Worm (Caenorhabditis elegans): ENCODE results near the gene aqp-4.

The aqp-4 gene

DNA sequence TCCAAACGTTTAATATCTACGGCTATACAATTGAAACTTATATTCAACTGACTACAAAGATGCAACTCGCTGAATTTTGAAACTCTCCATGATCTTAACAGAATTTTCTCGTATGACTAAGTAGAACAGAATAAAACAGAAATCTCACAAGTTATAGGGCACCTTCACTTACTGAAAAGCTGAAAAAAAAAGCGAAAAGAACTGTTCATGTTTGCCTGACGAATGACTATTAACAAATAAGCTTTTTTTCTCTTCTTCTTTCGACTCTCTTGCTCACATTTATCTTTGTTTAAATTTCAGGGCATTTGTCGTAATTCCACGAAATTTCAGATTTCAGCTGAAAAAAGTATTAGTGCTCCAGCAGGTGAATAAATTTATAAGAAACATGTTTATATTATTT lies 34.6 kb upstream of the aqp-4 start, which contains the start of gene xbx-6:
TSS of gene xbx-6 (plus strand) at position 301 of the 400 bp plus-strand sequence.
- TF ChIP-seq ceh-18 (tag; optimal IDR thresholded peaks at IDR 0.05) (no peak), dve-1 (tag; optimal IDR thresholded peaks at IDR 0.05) (no peak), fax-1 (tag; optimal IDR thresholded peaks at IDR 0.05) (no peak), fkh-10 (GFP tag; optimal IDR thresholded peaks at IDR 0.05) (no peak), hlh-8 (tag; optimal IDR thresholded peaks at IDR 0.05) (no peak), ref-2 (tag; optimal IDR thresholded peaks at IDR 0.05) (no peak), sdc-2 (tag; optimal IDR thresholded peaks at IDR 0.05) (no peak), lin-11 (tag; optimal IDR thresholded peaks at IDR 0.05) (no peak), ceh-30 (tag; optimal IDR thresholded peaks at IDR 0.05) (no peak), pat-9 (tag; optimal IDR thresholded peaks at IDR 0.05) (no peak), sox-4 (tag; optimal IDR thresholded peaks at IDR 0.05) (no peak), elt-4 (tag; optimal IDR thresholded peaks at IDR 0.05) (no peak), pha-2 (tag; optimal IDR thresholded peaks at IDR 0.05) (no peak), ceh-19 (GFP tag; optimal IDR thresholded peaks at IDR 0.05) (no peak), fkh-6 (tag; optimal IDR thresholded peaks at IDR 0.05) (no peak), unc-55 (GFP tag; optimal IDR thresholded peaks at IDR 0.05) (no peak), syd-9 (tag; optimal IDR thresholded peaks at IDR 0.05) (no peak)

DNA sequence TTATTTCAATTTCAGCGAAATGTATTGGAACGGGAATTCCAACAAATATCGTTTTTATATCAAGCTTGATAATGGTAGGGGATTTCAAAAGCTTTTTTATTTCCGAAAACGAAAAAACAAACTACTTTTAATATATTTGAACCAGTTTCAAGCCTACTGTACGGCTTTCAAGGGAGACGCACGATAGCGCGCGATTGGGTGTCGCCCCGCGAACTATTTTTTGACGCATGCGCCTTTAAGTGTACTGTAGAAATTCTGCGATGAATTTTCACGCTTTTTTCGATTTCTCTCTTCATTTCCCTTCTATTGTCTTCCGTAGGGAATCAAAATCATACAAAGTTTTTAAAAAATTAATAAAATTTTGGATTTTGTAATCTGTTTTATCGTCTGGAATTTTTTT lies 33.8 kb upstream of the aqp-4 start:
- TF ChIP-seq syd-9 (tag; optimal IDR thresholded peaks at IDR 0.05) (no peak), hlh-15 (tag; optimal IDR thresholded peaks at IDR 0.05) (no peak), pqm-1 (tag; optimal IDR thresholded peaks at IDR 0.05) (no peak)

DNA sequence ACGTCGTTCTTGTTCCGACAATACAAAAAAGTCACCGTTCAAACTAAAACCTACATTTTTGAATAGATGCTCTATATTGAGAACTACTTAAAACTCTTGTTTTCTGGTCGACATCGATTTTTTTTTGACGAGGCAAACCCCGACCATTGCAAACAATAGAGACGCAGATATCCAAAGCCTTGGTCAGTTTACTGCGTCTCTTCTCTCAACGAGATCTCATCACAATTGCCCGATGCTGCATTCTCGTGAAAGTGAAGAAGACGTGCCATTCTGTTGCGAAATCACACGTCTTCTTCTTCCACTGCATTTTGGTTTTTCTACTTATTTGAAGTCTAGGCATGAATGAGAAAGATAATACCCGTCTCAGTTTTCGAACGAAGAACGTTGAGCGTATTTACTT lies 33.0 kb upstream of the aqp-4 start:
- peak; percentile 43 for TF ChIP-seq nfya-1 (tag; optimal IDR thresholded peaks at IDR 0.05)
- TF ChIP-seq Y22D7AL.16 (tag; optimal IDR thresholded peaks at IDR 0.05) = no peak
- no peak for TF ChIP-seq pag-3 (tag; optimal IDR thresholded peaks at IDR 0.05; ENCODE audit: borderline replicate concordance)
- no peak for TF ChIP-seq ttx-3 (tag; optimal IDR thresholded peaks at IDR 0.05)
- TF ChIP-seq unc-55 (GFP tag; optimal IDR thresholded peaks at IDR 0.05) = peak; percentile 36
- TF ChIP-seq ceh-48 (tag; optimal IDR thresholded peaks at IDR 0.05) = peak; percentile 76
- TF ChIP-seq ceh-19 (GFP tag; optimal IDR thresholded peaks at IDR 0.05) = peak; percentile 23
- TF ChIP-seq ceh-31 (tag; optimal IDR thresholded peaks at IDR 0.05) = peak; percentile 65

DNA sequence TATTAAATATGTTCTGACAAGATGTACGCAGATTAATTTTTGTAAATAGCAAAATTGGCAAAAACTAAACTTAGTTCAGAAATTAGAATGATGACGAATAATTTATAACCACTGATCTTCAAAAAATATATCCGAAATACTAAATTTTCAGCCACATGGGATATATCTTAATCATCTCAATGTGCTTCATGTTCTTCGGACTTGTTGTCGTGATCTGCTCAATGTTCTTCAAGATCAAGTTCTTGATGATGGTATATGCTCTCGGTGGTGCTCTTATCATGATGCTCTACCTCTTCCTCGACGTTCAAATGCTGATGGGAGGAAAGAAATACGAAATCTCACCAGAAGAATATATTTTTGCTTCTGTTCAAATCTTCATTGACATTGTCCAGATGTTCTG lies 30.8 kb upstream of the aqp-4 start:
- TF ChIP-seq K02D7.2 (tag; optimal IDR thresholded peaks at IDR 0.05) (no peak), hlh-13 (GFP tag; optimal IDR thresholded peaks at IDR 0.05) (no peak), ceh-6 (GFP tag; optimal IDR thresholded peaks at IDR 0.05) (no peak), ceh-45 (GFP tag; IDR thresholded peaks at IDR 0.05) (no peak), elt-2 (tag; optimal IDR thresholded peaks at IDR 0.05) (no peak), ceh-19 (GFP tag; optimal IDR thresholded peaks at IDR 0.05) (no peak), lim-6 (tag; optimal IDR thresholded peaks at IDR 0.05) (no peak), Y22D7AL.16 (tag; optimal IDR thresholded peaks at IDR 0.05) (no peak), fkh-10 (GFP tag; optimal IDR thresholded peaks at IDR 0.05) (no peak), hlh-30 (tag; optimal IDR thresholded peaks at IDR 0.05; ENCODE audit: insufficient read depth) (no peak), hlh-8 (tag; optimal IDR thresholded peaks at IDR 0.05) (no peak), C08G9.2 (tag; optimal IDR thresholded peaks at IDR 0.05) (no peak), ceh-34 (tag; optimal IDR thresholded peaks at IDR 0.05) (no peak)

DNA sequence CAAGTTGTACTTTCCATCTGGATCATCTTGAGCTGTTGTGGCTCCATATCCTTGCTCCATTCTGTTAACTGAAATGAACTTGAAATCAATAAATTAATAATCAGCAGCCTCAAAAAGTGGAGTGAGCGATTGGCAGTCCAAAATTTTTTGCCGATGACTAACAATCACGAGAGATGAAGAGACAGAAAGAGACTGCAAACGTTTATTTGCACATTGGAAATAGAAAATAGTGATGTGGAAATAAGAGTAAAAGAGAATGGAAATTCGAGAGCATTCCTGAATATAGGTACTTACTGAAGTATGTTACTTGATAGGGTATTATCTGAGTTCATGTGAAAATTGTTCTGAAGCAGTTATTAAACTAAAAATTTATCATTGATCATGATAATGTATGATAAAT lies 27.6 kb upstream of the aqp-4 start, which contains the start of gene tag-120:
TSS of gene tag-120 (minus strand) at position 68 of the 400 bp plus-strand sequence.
- TF ChIP-seq hlh-6 (tag; optimal IDR thresholded peaks at IDR 0.05) (no peak), syd-9 (tag; optimal IDR thresholded peaks at IDR 0.05) (no peak), che-1 (tag; optimal IDR thresholded peaks at IDR 0.05) (no peak), unc-55 (GFP tag; optimal IDR thresholded peaks at IDR 0.05) (no peak), fkh-10 (GFP tag; optimal IDR thresholded peaks at IDR 0.05) (no peak), ama-1 (optimal IDR thresholded peaks at IDR 0.05) (no peak), dmd-4 (tag; optimal IDR thresholded peaks at IDR 0.05; ENCODE audit: borderline replicate concordance) (no peak), ceh-30 (tag; optimal IDR thresholded peaks at IDR 0.05) (no peak), ceh-31 (tag; optimal IDR thresholded peaks at IDR 0.05) (no peak), ets-4 (tag; optimal IDR thresholded peaks at IDR 0.05) (no peak), K02D7.2 (tag; optimal IDR thresholded peaks at IDR 0.05) (no peak), hlh-15 (tag; optimal IDR thresholded peaks at IDR 0.05) (no peak), ceh-18 (tag; optimal IDR thresholded peaks at IDR 0.05) (no peak), sox-4 (tag; optimal IDR thresholded peaks at IDR 0.05) (no peak), ceh-9 (tag; optimal IDR thresholded peaks at IDR 0.05) (no peak), C38D4.7 (GFP tag; optimal IDR thresholded peaks at IDR 0.05) (no peak), ceh-22 (tag; optimal IDR thresholded peaks at IDR 0.05) (no peak), unc-86 (tag; optimal IDR thresholded peaks at IDR 0.05) (no peak), elt-2 (tag; optimal IDR thresholded peaks at IDR 0.05) (no peak), K09A11.1 (tag; optimal IDR thresholded peaks at IDR 0.05; ENCODE audit: insufficient read depth) (no peak)
